Worm (Caenorhabditis elegans) whole organism, L2 larva: ENCODE measurements around the gene F43C11.10.
A peak's percentile ranks its signal among the peaks of the same experiment; 100 is the strongest.

Experiments
- C34F6.9 ChIP-seq: fragments of 150-350 bp; optimal IDR thresholded peaks from 2 replicates; lab custom pipeline; 2014; ENCODE audit warnings: missing biosample characterization, missing genetic modification characterization
- F13H6.1 ChIP-seq: sonication (generic microtip); optimal IDR thresholded peaks from 2 replicates; lab custom pipeline; 2016; ENCODE audit warnings: missing genetic modification characterization, missing compliant biosample characterization
- R02D3.7 ChIP-seq: fragments of 150-350 bp; optimal IDR thresholded peaks from 2 replicates; lab custom pipeline; 2014; ENCODE audit warnings: missing biosample characterization, missing genetic modification characterization
- Y55F3AM.14 ChIP-seq: fragments of 200-800 bp; sonication (Bioruptor generic); optimal IDR thresholded peaks from 2 replicates; lab custom pipeline; 2018; ENCODE audit warnings: mild to moderate bottlenecking, missing genetic modification characterization, missing compliant biosample characterization
- ZK546.5 ChIP-seq: sonication (generic microtip); optimal IDR thresholded peaks from 2 replicates; lab custom pipeline; 2017; ENCODE audit warnings: missing biosample characterization, missing genetic modification characterization
- alr-1 ChIP-seq: fragments of 150-350 bp; optimal IDR thresholded peaks from 2 replicates; lab custom pipeline; 2014; ENCODE audit warnings: missing biosample characterization, missing genetic modification characterization
- aly-2 ChIP-seq: fragments of 150-350 bp; optimal IDR thresholded peaks from 2 replicates; lab custom pipeline; 2014; ENCODE audit warnings: missing biosample characterization, missing genetic modification characterization
- ama-1 ChIP-seq: fragments of 150-350 bp; optimal IDR thresholded peaks from 2 replicates; lab custom pipeline; 2018; ENCODE audit warnings: inconsistent platforms
- ceh-16 ChIP-seq: fragments of 150-350 bp; optimal IDR thresholded peaks from 2 replicates; lab custom pipeline; 2014; ENCODE audit warnings: missing biosample characterization, missing genetic modification characterization
- ceh-82 ChIP-seq: fragments of 150-350 bp; optimal IDR thresholded peaks from 2 replicates; lab custom pipeline; 2014; ENCODE audit warnings: missing biosample characterization, missing genetic modification characterization
- crh-2 ChIP-seq: sonication (generic microtip); optimal IDR thresholded peaks from 2 replicates; lab custom pipeline; 2017; ENCODE audit warnings: missing biosample characterization, missing genetic modification characterization
- dmd-4 ChIP-seq: sonication (generic microtip); optimal IDR thresholded peaks from 2 replicates; lab custom pipeline; 2017; ENCODE audit warnings: missing biosample characterization, missing genetic modification characterization
- egl-27 ChIP-seq: sonication (generic microtip); optimal IDR thresholded peaks from 3 replicates; lab custom pipeline; 2017; ENCODE audit warnings: missing biosample characterization, missing genetic modification reagents, missing genetic modification characterization
- elt-3 ChIP-seq: sonication (generic microtip); optimal IDR thresholded peaks from 2 replicates; lab custom pipeline; 2017; ENCODE audit warnings: missing biosample characterization, missing genetic modification characterization
- fos-1 ChIP-seq: fragments of 150-350 bp; optimal IDR thresholded peaks from 2 replicates; lab custom pipeline; 2014; ENCODE audit warnings: missing biosample characterization, missing genetic modification characterization
- gmeb-1 ChIP-seq: fragments of 150-350 bp; optimal IDR thresholded peaks from 2 replicates; lab custom pipeline; 2014; ENCODE audit warnings: missing biosample characterization, missing genetic modification characterization
- lin-11 ChIP-seq: fragments of 150-350 bp; sonication (generic microtip); optimal IDR thresholded peaks from 2 replicates; lab custom pipeline; 2014; ENCODE audit warnings: missing biosample characterization, missing genetic modification characterization, inconsistent platforms, mixed read lengths
- lin-13 ChIP-seq: fragments of 150-350 bp; optimal IDR thresholded peaks from 2 replicates; lab custom pipeline; 2014; ENCODE audit warnings: missing biosample characterization, missing genetic modification reagents, missing genetic modification characterization
- lin-39 ChIP-seq: fragments of 150-350 bp; optimal IDR thresholded peaks from 2 replicates; lab custom pipeline; 2014; ENCODE audit warnings: missing biosample characterization, missing genetic modification reagents, missing genetic modification characterization
- lsy-2 ChIP-seq, 2 experiments: fragments of 150-350 bp in 1 of 2; sonication (generic microtip) in 1 of 2; optimal IDR thresholded peaks; 2 replicates each; lab custom pipeline; 2014 to 2017; ENCODE audit warnings: missing biosample characterization in 2 of 2, missing genetic modification characterization in 2 of 2
- mab-5 ChIP-seq: fragments of 150-350 bp; optimal IDR thresholded peaks from 2 replicates; lab custom pipeline; 2014; ENCODE audit warnings: missing biosample characterization, missing genetic modification characterization
- mbf-1 ChIP-seq: sonication (generic microtip); optimal IDR thresholded peaks from 2 replicates; lab custom pipeline; 2017; ENCODE audit warnings: missing biosample characterization, missing genetic modification characterization
- mdl-1 ChIP-seq, 2 experiments: fragments of 150-350 bp in 1 of 2; sonication (generic microtip) in 1 of 2; optimal IDR thresholded peaks; 2 replicates each; lab custom pipeline; 2017; ENCODE audit warnings: missing biosample characterization in 2 of 2, missing genetic modification characterization in 2 of 2
- nhr-10 ChIP-seq: sonication (generic microtip); optimal IDR thresholded peaks from 2 replicates; lab custom pipeline; 2017; ENCODE audit warnings: missing biosample characterization, missing genetic modification characterization
- nhr-12 ChIP-seq: fragments of 150-350 bp; optimal IDR thresholded peaks from 2 replicates; lab custom pipeline; 2014; ENCODE audit warnings: missing biosample characterization, missing genetic modification characterization
- nhr-129 ChIP-seq: fragments of 150-350 bp; optimal IDR thresholded peaks from 2 replicates; lab custom pipeline; 2014; ENCODE audit warnings: missing biosample characterization, missing genetic modification characterization
- nhr-21 ChIP-seq: fragments of 150-350 bp; optimal IDR thresholded peaks from 2 replicates; lab custom pipeline; 2014; ENCODE audit warnings: missing biosample characterization, missing genetic modification characterization
- nhr-23 ChIP-seq: fragments of 150-350 bp; optimal IDR thresholded peaks from 2 replicates; lab custom pipeline; 2014; ENCODE audit warnings: missing biosample characterization, missing genetic modification reagents, missing genetic modification characterization
- nhr-237 ChIP-seq: fragments of 150-350 bp; optimal IDR thresholded peaks from 2 replicates; lab custom pipeline; 2014; ENCODE audit warnings: missing biosample characterization, missing genetic modification characterization
- nhr-25 ChIP-seq: fragments of 150-350 bp; sonication (generic microtip); optimal IDR thresholded peaks from 3 replicates; lab custom pipeline; 2014; ENCODE audit warnings: missing biosample characterization, missing genetic modification characterization
- nhr-6 ChIP-seq: fragments of 150-350 bp; optimal IDR thresholded peaks from 2 replicates; lab custom pipeline; 2014; ENCODE audit warnings: missing biosample characterization, missing genetic modification characterization
- nhr-77 ChIP-seq: fragments of 150-350 bp; optimal IDR thresholded peaks from 2 replicates; lab custom pipeline; 2014; ENCODE audit warnings: missing biosample characterization, missing genetic modification characterization
- peb-1 ChIP-seq: fragments of 150-350 bp; optimal IDR thresholded peaks from 2 replicates; lab custom pipeline; 2014; ENCODE audit warnings: missing biosample characterization, missing genetic modification characterization
- sem-4 ChIP-seq: fragments of 150-350 bp; optimal IDR thresholded peaks from 2 replicates; lab custom pipeline; 2014; ENCODE audit warnings: missing biosample characterization, missing genetic modification reagents, missing genetic modification characterization
- sma-3 ChIP-seq: sonication (generic microtip); optimal IDR thresholded peaks from 2 replicates; lab custom pipeline; 2016; ENCODE audit warnings: missing genetic modification reagents, missing genetic modification characterization, missing compliant biosample characterization
- sma-9 ChIP-seq, 2 experiments: fragments of 150-350 bp in 1 of 2; sonication (generic microtip) in 1 of 2; optimal IDR thresholded peaks; 2 replicates each; lab custom pipeline; 2014 to 2016; ENCODE audit warnings: missing genetic modification characterization in 2 of 2, mild to moderate bottlenecking in 1 of 2, missing biosample characterization in 1 of 2, missing compliant biosample characterization in 1 of 2, missing genetic modification reagents in 1 of 2, moderate library complexity in 1 of 2
- snpc-4 ChIP-seq: fragments of 150-350 bp; optimal IDR thresholded peaks from 2 replicates; lab custom pipeline; 2014; ENCODE audit warnings: missing biosample characterization, missing genetic modification characterization
- unc-39 ChIP-seq: fragments of 150-350 bp; optimal IDR thresholded peaks from 2 replicates; lab custom pipeline; 2014; ENCODE audit warnings: missing biosample characterization, missing genetic modification characterization
- unc-55 ChIP-seq: fragments of 150-350 bp; sonication (generic microtip); optimal IDR thresholded peaks from 3 replicates; lab custom pipeline; 2014; ENCODE audit warnings: missing biosample characterization, missing genetic modification reagents, missing genetic modification characterization
- unc-62 ChIP-seq: fragments of 150-350 bp; optimal IDR thresholded peaks from 2 replicates; lab custom pipeline; 2014; ENCODE audit warnings: missing biosample characterization, missing genetic modification reagents, missing genetic modification characterization
- zag-1 ChIP-seq: fragments of 150-350 bp; optimal IDR thresholded peaks from 2 replicates; lab custom pipeline; 2014; ENCODE audit warnings: missing biosample characterization, missing genetic modification characterization
- ztf-1 ChIP-seq: fragments of 200-800 bp; sonication (Bioruptor generic); conservative IDR thresholded peaks from 2 replicates; pipeline ENCODE4 v1.3.6; 2022; ENCODE audit warnings: missing genetic modification characterization, missing compliant biosample characterization
- ztf-4 ChIP-seq: fragments of 150-350 bp; optimal IDR thresholded peaks from 2 replicates; lab custom pipeline; 2014; ENCODE audit warnings: missing biosample characterization, missing genetic modification characterization

Gene F43C11.10

ce11 chrII:2354476-2354875, 2.0 kb upstream of the F43C11.10 start, which contains the start of gene F43C11.2:
Gene F43C11.2 (plus strand): TSS chrII:2354776.
- TF ChIP-seq unc-55 (no peak), ceh-82 (tag; lab: Kevin White, UChicago) (no peak), nhr-77 (no peak), nhr-237 (tag; lab: Kevin White, UChicago) (no peak), aly-2 (tag; lab: Kevin White, UChicago) (no peak), mbf-1 (tag; lab: Kevin White, UChicago) (no peak), gmeb-1 (tag; lab: Kevin White, UChicago) (no peak), unc-62 (no peak), ZK546.5 (tag; lab: Kevin White, UChicago) (no peak), lin-13 (GFP tag; lab: Kevin White, UChicago) (no peak), elt-3 (tag; lab: Kevin White, UChicago) (no peak), unc-39 (no peak), alr-1 (no peak), ceh-16 (tag; lab: Kevin White, UChicago) (no peak), lin-11 (tag; lab: Kevin White, UChicago) (no peak), nhr-6 (tag; lab: Kevin White, UChicago) (no peak), dmd-4 (tag; lab: Kevin White, UChicago) (no peak), nhr-10 (no peak)

ce11 chrII:2353012-2353411, 566 bp upstream of the F43C11.10 start, which contains the start of gene F43C11.3:
Gene F43C11.3 (plus strand): TSS chrII:2353312.
- TF ChIP-seq mab-5 (tag; lab: Kevin White, UChicago) (no peak), dmd-4 (tag; lab: Kevin White, UChicago) (no peak), sma-9 (GFP tag; optimal IDR thresholded peaks at IDR 0.05; lab: Kevin White, UChicago) (no peak), sma-9 (tag; optimal IDR thresholded peaks at IDR 0.05; lab: Kevin White, UChicago) (no peak), nhr-77 (no peak), lin-39 (tag; lab: Kevin White, UChicago) (no peak), ama-1 (lab: Kevin White, UChicago) (no peak), lin-11 (tag; lab: Kevin White, UChicago) (no peak), lsy-2 (tag; optimal IDR thresholded peaks at IDR 0.05; lab: Kevin White, UChicago) (no peak), zag-1 (tag; lab: Kevin White, UChicago) (no peak), peb-1 (tag; lab: Kevin White, UChicago) (no peak), ceh-16 (tag; lab: Kevin White, UChicago) (no peak), snpc-4 (no peak), mbf-1 (tag; lab: Kevin White, UChicago) (no peak), nhr-237 (tag; lab: Kevin White, UChicago) (no peak), elt-3 (tag; lab: Kevin White, UChicago) (no peak), C34F6.9 (tag; lab: Kevin White, UChicago) (no peak), sem-4 (tag; lab: Kevin White, UChicago) (no peak), gmeb-1 (tag; lab: Kevin White, UChicago) (no peak)

- no peak for TF ChIP-seq mdl-1 (tag; optimal IDR thresholded peaks at IDR 0.05; lab: Kevin White, UChicago)
- TF ChIP-seq nhr-23 (tag; lab: Kevin White, UChicago), result no peak
- no peak for TF ChIP-seq sma-9 (GFP tag; optimal IDR thresholded peaks at IDR 0.05; lab: Kevin White, UChicago)
- TF ChIP-seq sma-9 (tag; optimal IDR thresholded peaks at IDR 0.05; lab: Kevin White, UChicago), result no peak
Observed at ce11 chrII:2346672-2347071, 5.8 kb downstream of the F43C11.10 start, which contains the start of gene F43C11.4. Gene F43C11.4 (plus strand): TSS chrII:2346972.

ce11 chrII:2342004-2342479, 10.4 kb downstream of the F43C11.10 start, which contains the start of gene F43C11.6:
Gene F43C11.6 (plus strand): TSS chrII:2342429.
- TF ChIP-seq crh-2 (tag; lab: Kevin White, UChicago), result peak; percentile 9
- no peak for TF ChIP-seq F13H6.1
- peak; percentile 62 for TF ChIP-seq unc-55
- no peak for TF ChIP-seq alr-1
- peak; percentile 16 for TF ChIP-seq C34F6.9 (tag; lab: Kevin White, UChicago)
- no peak for TF ChIP-seq ZK546.5 (tag; lab: Kevin White, UChicago)
- TF ChIP-seq snpc-4, result no peak
- TF ChIP-seq gmeb-1 (tag; lab: Kevin White, UChicago), result no peak
- TF ChIP-seq unc-62, result no peak
- no peak for TF ChIP-seq nhr-6 (tag; lab: Kevin White, UChicago)
- TF ChIP-seq nhr-129 (tag; lab: Kevin White, UChicago), result peak; percentile 13
- TF ChIP-seq egl-27 (tag; lab: Kevin White, UChicago), result no peak
- no peak for TF ChIP-seq ztf-1 (GFP tag; lab: Robert Waterston, UW)
- TF ChIP-seq lsy-2 (tag; optimal IDR thresholded peaks at IDR 0.05; lab: Kevin White, UChicago), result peak in 1 of 2 experiments; percentile 61
- TF ChIP-seq fos-1 (tag; lab: Kevin White, UChicago), result no peak
- TF ChIP-seq lin-13 (GFP tag; lab: Kevin White, UChicago), result peak; percentile 42
- TF ChIP-seq nhr-21, result no peak
- no peak for TF ChIP-seq aly-2 (tag; lab: Kevin White, UChicago)
- no peak for TF ChIP-seq nhr-25 (tag; lab: Kevin White, UChicago)
- no peak for TF ChIP-seq nhr-237 (tag; lab: Kevin White, UChicago)
- TF ChIP-seq R02D3.7 (tag; lab: Kevin White, UChicago), result peak; percentile 69
- no peak for TF ChIP-seq peb-1 (tag; lab: Kevin White, UChicago)
- TF ChIP-seq sma-3 (GFP tag; lab: Kevin White, UChicago), result no peak
- TF ChIP-seq ztf-4, result no peak
- TF ChIP-seq Y55F3AM.14 (GFP tag; lab: Kevin White, UChicago), result no peak
- no peak for TF ChIP-seq lin-11 (tag; lab: Kevin White, UChicago)
- TF ChIP-seq nhr-12 (tag; lab: Kevin White, UChicago), result no peak
- no peak for TF ChIP-seq dmd-4 (tag; lab: Kevin White, UChicago)
- TF ChIP-seq nhr-10, result no peak
- no peak for TF ChIP-seq sem-4 (tag; lab: Kevin White, UChicago)
